Worm (Caenorhabditis elegans): Measurements from ENCODE around the gene R03D7.2.

DNA sequence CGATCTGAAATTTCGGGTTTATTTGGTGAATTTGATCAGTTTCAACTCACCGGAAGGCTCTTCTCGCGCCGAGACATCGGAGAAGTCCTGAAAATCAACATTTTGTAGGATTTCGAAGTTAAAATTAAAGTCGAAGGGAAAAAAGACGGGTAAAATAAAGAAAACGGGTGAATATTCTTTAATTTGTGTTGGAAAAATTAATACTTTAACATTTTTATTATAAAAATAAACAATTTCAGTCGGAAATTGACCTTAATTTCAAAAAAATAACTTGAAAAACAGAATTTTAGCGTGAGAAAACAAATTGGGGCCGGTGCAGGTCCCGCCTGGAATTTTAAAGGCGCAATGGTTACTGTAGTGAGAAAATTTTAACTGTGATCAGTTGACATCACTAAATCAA, 18.1 kb upstream of the R03D7.2 start, which contains the start of gene nos-1:
- no peak for TF ChIP-seq ztf-23 (GFP tag; IDR thresholded peaks at IDR 0.05)
- no peak for TF ChIP-seq cog-1 (tag; optimal IDR thresholded peaks at IDR 0.05)
- TF ChIP-seq flt-1 (GFP tag; IDR thresholded peaks at IDR 0.05): no peak
